Worm (Caenorhabditis elegans): ENCODE data around the gene zen-4.

- TF ChIP-seq snpc-4 (tag; optimal IDR thresholded peaks at IDR 0.05) (no peak), nhr-237 (tag; optimal IDR thresholded peaks at IDR 0.05) (no peak), ama-1 (optimal IDR thresholded peaks at IDR 0.05) (no peak), alr-1 (tag; optimal IDR thresholded peaks at IDR 0.05) (no peak), elt-1 (tag; optimal IDR thresholded peaks at IDR 0.05) (no peak), crh-2 (tag; optimal IDR thresholded peaks at IDR 0.05) (no peak), zag-1 (tag; optimal IDR thresholded peaks at IDR 0.05) (no peak), elt-3 (tag; optimal IDR thresholded peaks at IDR 0.05) (no peak), egl-27 (tag; optimal IDR thresholded peaks at IDR 0.05) (no peak), ceh-82 (tag; optimal IDR thresholded peaks at IDR 0.05) (no peak), lin-13 (GFP tag; optimal IDR thresholded peaks at IDR 0.05) (no peak)
Observed at ce11 chrIV:6079925-6080324, 38.1 kb upstream of the zen-4 start, which contains the start of gene ugt-19.
